Fruit fly (Drosophila melanogaster) whole organism, prepupa: ENCODE measurements around the gene Sirt7.

Experiments used
- Blimp-1 ChIP-seq: fragments of 200-800 bp; sonication (Bioruptor generic); optimal IDR thresholded peaks from 3 replicates; lab custom pipeline; 2017; ENCODE audit warnings: missing biosample characterization, missing genetic modification characterization, mild to moderate bottlenecking, moderate library complexity, missing genetic modification reagents
- CG10669 ChIP-seq: fragments of 200-800 bp; sonication (Bioruptor generic); optimal IDR thresholded peaks from 3 replicates; lab custom pipeline; 2018; ENCODE audit warnings: missing biosample characterization, mild to moderate bottlenecking, missing genetic modification characterization, moderate library complexity
- CG11762 ChIP-seq: fragments of 200-800 bp; sonication (Bioruptor generic); optimal IDR thresholded peaks from 3 replicates; lab custom pipeline; 2016; ENCODE audit warnings: missing biosample characterization, missing genetic modification characterization; ENCODE audit not compliant: insufficient read depth
- CG16779 ChIP-seq: fragments of 200-800 bp; sonication (Bioruptor generic); optimal IDR thresholded peaks from 3 replicates; lab custom pipeline; 2017; ENCODE audit warnings: missing biosample characterization, mild to moderate bottlenecking, missing genetic modification characterization
- CG31627 ChIP-seq: fragments of 200-800 bp; sonication (Bioruptor generic); optimal IDR thresholded peaks from 3 replicates; lab custom pipeline; 2016; ENCODE audit warnings: missing biosample characterization, missing genetic modification characterization
- CG6276 ChIP-seq: fragments of 200-800 bp; sonication (Bioruptor generic); optimal IDR thresholded peaks from 2 replicates; lab custom pipeline; 2017; ENCODE audit warnings: missing biosample characterization, mild to moderate bottlenecking, missing genetic modification characterization
- OdsH ChIP-seq: fragments of 200-800 bp; sonication (Bioruptor generic); optimal IDR thresholded peaks from 3 replicates; lab custom pipeline; 2016; ENCODE audit warnings: missing biosample characterization, missing genetic modification characterization
- Sox102F ChIP-seq: fragments of 200-800 bp; sonication (Bioruptor generic); optimal IDR thresholded peaks from 2 replicates; lab custom pipeline; 2016; ENCODE audit warnings: missing biosample characterization, mild to moderate bottlenecking, missing genetic modification characterization
- dsx ChIP-seq: fragments of 200-800 bp; optimal IDR thresholded peaks from 3 replicates; lab custom pipeline; 2019; ENCODE audit warnings: missing biosample characterization, mild to moderate bottlenecking, missing genetic modification characterization, moderate library complexity; ENCODE audit not compliant: poor library complexity, severe bottlenecking
- eg ChIP-seq: fragments of 200-800 bp; sonication (Bioruptor generic); IDR thresholded peaks from 3 replicates; pipeline ENCODE4 v1.3.6; 2022; ENCODE audit warnings: missing biosample characterization, missing genetic modification characterization
- fd85E ChIP-seq: fragments of 200-800 bp; sonication (Bioruptor generic); optimal IDR thresholded peaks from 3 replicates; lab custom pipeline; 2016; ENCODE audit warnings: missing biosample characterization, missing genetic modification characterization
- fkh ChIP-seq: fragments of 200-800 bp; sonication (Bioruptor generic); optimal IDR thresholded peaks from 3 replicates; lab custom pipeline; 2017; ENCODE audit warnings: missing biosample characterization, mild to moderate bottlenecking, missing genetic modification characterization, moderate library complexity

dm6 chr3R:29067091-29067490 is 11.4 kb downstream of the Sirt7 start:
- no peak for TF ChIP-seq fkh (GFP tag; lab: Kevin White, UChicago)
- no peak for TF ChIP-seq Blimp-1 (GFP tag; lab: Kevin White, UChicago)
- TF ChIP-seq CG10669 (GFP tag; lab: Kevin White, UChicago), result no peak
- TF ChIP-seq dsx (GFP tag; lab: Kevin White, UChicago), result no peak
- no peak for TF ChIP-seq CG11762
- TF ChIP-seq fd85E (GFP tag; lab: Kevin White, UChicago), result no peak
- TF ChIP-seq CG16779, result no peak
- no peak for TF ChIP-seq eg (GFP tag; lab: Robert Waterston, UW)
- no peak for TF ChIP-seq CG31627 (GFP tag; lab: Kevin White, UChicago)
- TF ChIP-seq OdsH (GFP tag; lab: Kevin White, UChicago), result no peak
- no peak for TF ChIP-seq Sox102F (GFP tag; lab: Kevin White, UChicago)
- no peak for TF ChIP-seq CG6276
